Worm (Caenorhabditis elegans) whole organism, L2 larva: ENCODE results near the gene K01B6.4.

Experiments
- C34F6.9 ChIP-seq: fragments of 150-350 bp; optimal IDR thresholded peaks from 2 replicates; lab custom pipeline; 2014; ENCODE audit warnings: missing biosample characterization, missing genetic modification characterization
- F13H6.1 ChIP-seq: sonication (generic microtip); optimal IDR thresholded peaks from 2 replicates; lab custom pipeline; 2016; ENCODE audit warnings: missing genetic modification characterization, missing compliant biosample characterization
- Y55F3AM.14 ChIP-seq: fragments of 200-800 bp; sonication (Bioruptor generic); optimal IDR thresholded peaks from 2 replicates; lab custom pipeline; 2018; ENCODE audit warnings: mild to moderate bottlenecking, missing genetic modification characterization, missing compliant biosample characterization
- ZK546.5 ChIP-seq: sonication (generic microtip); optimal IDR thresholded peaks from 2 replicates; lab custom pipeline; 2017; ENCODE audit warnings: missing biosample characterization, missing genetic modification characterization
- ama-1 ChIP-seq: fragments of 150-350 bp; optimal IDR thresholded peaks from 2 replicates; lab custom pipeline; 2018; ENCODE audit warnings: inconsistent platforms
- blmp-1 ChIP-seq: sonication (generic microtip); optimal IDR thresholded peaks from 2 replicates; lab custom pipeline; 2017; ENCODE audit warnings: missing genetic modification characterization, mild to moderate bottlenecking, missing compliant biosample characterization, antibody characterized with exemption, moderate library complexity; ENCODE audit not compliant: insufficient read depth
- ceh-16 ChIP-seq: fragments of 150-350 bp; optimal IDR thresholded peaks from 2 replicates; lab custom pipeline; 2014; ENCODE audit warnings: missing biosample characterization, missing genetic modification characterization
- ceh-82 ChIP-seq: fragments of 150-350 bp; optimal IDR thresholded peaks from 2 replicates; lab custom pipeline; 2014; ENCODE audit warnings: missing biosample characterization, missing genetic modification characterization
- crh-2 ChIP-seq: sonication (generic microtip); optimal IDR thresholded peaks from 2 replicates; lab custom pipeline; 2017; ENCODE audit warnings: missing biosample characterization, missing genetic modification characterization
- dmd-4 ChIP-seq: sonication (generic microtip); optimal IDR thresholded peaks from 2 replicates; lab custom pipeline; 2017; ENCODE audit warnings: missing biosample characterization, missing genetic modification characterization
- egl-27 ChIP-seq: sonication (generic microtip); optimal IDR thresholded peaks from 3 replicates; lab custom pipeline; 2017; ENCODE audit warnings: missing biosample characterization, missing genetic modification reagents, missing genetic modification characterization
- elt-1 ChIP-seq: fragments of 150-350 bp; optimal IDR thresholded peaks from 2 replicates; lab custom pipeline; 2014; ENCODE audit warnings: missing biosample characterization, missing genetic modification characterization
- fos-1 ChIP-seq: fragments of 150-350 bp; optimal IDR thresholded peaks from 2 replicates; lab custom pipeline; 2014; ENCODE audit warnings: missing biosample characterization, missing genetic modification characterization
- gmeb-1 ChIP-seq: fragments of 150-350 bp; optimal IDR thresholded peaks from 2 replicates; lab custom pipeline; 2014; ENCODE audit warnings: missing biosample characterization, missing genetic modification characterization
- lin-11 ChIP-seq: fragments of 150-350 bp; sonication (generic microtip); optimal IDR thresholded peaks from 2 replicates; lab custom pipeline; 2014; ENCODE audit warnings: missing biosample characterization, missing genetic modification characterization, inconsistent platforms, mixed read lengths
- lin-13 ChIP-seq: fragments of 150-350 bp; optimal IDR thresholded peaks from 2 replicates; lab custom pipeline; 2014; ENCODE audit warnings: missing biosample characterization, missing genetic modification reagents, missing genetic modification characterization
- lin-39 ChIP-seq: fragments of 150-350 bp; optimal IDR thresholded peaks from 2 replicates; lab custom pipeline; 2014; ENCODE audit warnings: missing biosample characterization, missing genetic modification reagents, missing genetic modification characterization
- lsy-2 ChIP-seq, 2 experiments: fragments of 150-350 bp in 1 of 2; sonication (generic microtip) in 1 of 2; optimal IDR thresholded peaks; 2 replicates each; lab custom pipeline; 2014 to 2017; ENCODE audit warnings: missing biosample characterization in 2 of 2, missing genetic modification characterization in 2 of 2
- mab-5 ChIP-seq: fragments of 150-350 bp; optimal IDR thresholded peaks from 2 replicates; lab custom pipeline; 2014; ENCODE audit warnings: missing biosample characterization, missing genetic modification characterization
- mbf-1 ChIP-seq: sonication (generic microtip); optimal IDR thresholded peaks from 2 replicates; lab custom pipeline; 2017; ENCODE audit warnings: missing biosample characterization, missing genetic modification characterization
- mdl-1 ChIP-seq, 2 experiments: fragments of 150-350 bp in 1 of 2; sonication (generic microtip) in 1 of 2; optimal IDR thresholded peaks; 2 replicates each; lab custom pipeline; 2017; ENCODE audit warnings: missing biosample characterization in 2 of 2, missing genetic modification characterization in 2 of 2
- nhr-11 ChIP-seq: fragments of 150-350 bp; optimal IDR thresholded peaks from 2 replicates; lab custom pipeline; 2014; ENCODE audit warnings: missing biosample characterization, missing genetic modification characterization
- nhr-12 ChIP-seq: fragments of 150-350 bp; optimal IDR thresholded peaks from 2 replicates; lab custom pipeline; 2014; ENCODE audit warnings: missing biosample characterization, missing genetic modification characterization
- nhr-21 ChIP-seq: fragments of 150-350 bp; optimal IDR thresholded peaks from 2 replicates; lab custom pipeline; 2014; ENCODE audit warnings: missing biosample characterization, missing genetic modification characterization
- nhr-23 ChIP-seq: fragments of 150-350 bp; optimal IDR thresholded peaks from 2 replicates; lab custom pipeline; 2014; ENCODE audit warnings: missing biosample characterization, missing genetic modification reagents, missing genetic modification characterization
- nhr-237 ChIP-seq: fragments of 150-350 bp; optimal IDR thresholded peaks from 2 replicates; lab custom pipeline; 2014; ENCODE audit warnings: missing biosample characterization, missing genetic modification characterization
- nhr-25 ChIP-seq: fragments of 150-350 bp; sonication (generic microtip); optimal IDR thresholded peaks from 3 replicates; lab custom pipeline; 2014; ENCODE audit warnings: missing biosample characterization, missing genetic modification characterization
- nhr-6 ChIP-seq: fragments of 150-350 bp; optimal IDR thresholded peaks from 2 replicates; lab custom pipeline; 2014; ENCODE audit warnings: missing biosample characterization, missing genetic modification characterization
- peb-1 ChIP-seq: fragments of 150-350 bp; optimal IDR thresholded peaks from 2 replicates; lab custom pipeline; 2014; ENCODE audit warnings: missing biosample characterization, missing genetic modification characterization
- sem-4 ChIP-seq: fragments of 150-350 bp; optimal IDR thresholded peaks from 2 replicates; lab custom pipeline; 2014; ENCODE audit warnings: missing biosample characterization, missing genetic modification reagents, missing genetic modification characterization
- sma-3 ChIP-seq: sonication (generic microtip); optimal IDR thresholded peaks from 2 replicates; lab custom pipeline; 2016; ENCODE audit warnings: missing genetic modification reagents, missing genetic modification characterization, missing compliant biosample characterization
- sma-9 ChIP-seq, 2 experiments: fragments of 150-350 bp in 1 of 2; sonication (generic microtip) in 1 of 2; optimal IDR thresholded peaks; 2 replicates each; lab custom pipeline; 2014 to 2016; ENCODE audit warnings: missing genetic modification characterization in 2 of 2, mild to moderate bottlenecking in 1 of 2, missing biosample characterization in 1 of 2, missing compliant biosample characterization in 1 of 2, missing genetic modification reagents in 1 of 2, moderate library complexity in 1 of 2
- snpc-4 ChIP-seq: fragments of 150-350 bp; optimal IDR thresholded peaks from 2 replicates; lab custom pipeline; 2014; ENCODE audit warnings: missing biosample characterization, missing genetic modification characterization
- unc-39 ChIP-seq: fragments of 150-350 bp; optimal IDR thresholded peaks from 2 replicates; lab custom pipeline; 2014; ENCODE audit warnings: missing biosample characterization, missing genetic modification characterization
- unc-55 ChIP-seq: fragments of 150-350 bp; sonication (generic microtip); optimal IDR thresholded peaks from 3 replicates; lab custom pipeline; 2014; ENCODE audit warnings: missing biosample characterization, missing genetic modification reagents, missing genetic modification characterization
- unc-62 ChIP-seq: fragments of 150-350 bp; optimal IDR thresholded peaks from 2 replicates; lab custom pipeline; 2014; ENCODE audit warnings: missing biosample characterization, missing genetic modification reagents, missing genetic modification characterization
- zag-1 ChIP-seq: fragments of 150-350 bp; optimal IDR thresholded peaks from 2 replicates; lab custom pipeline; 2014; ENCODE audit warnings: missing biosample characterization, missing genetic modification characterization
- ztf-11 ChIP-seq: sonication (generic microtip); optimal IDR thresholded peaks from 2 replicates; lab custom pipeline; 2017; ENCODE audit warnings: missing biosample characterization, missing genetic modification characterization
- ztf-4 ChIP-seq: fragments of 150-350 bp; optimal IDR thresholded peaks from 2 replicates; lab custom pipeline; 2014; ENCODE audit warnings: missing biosample characterization, missing genetic modification characterization

The K01B6.4 gene

ce11 chrIII:9326528-9326927 is 29.3 kb upstream of the K01B6.4 start:
- TF ChIP-seq sma-3 (GFP tag; lab: Kevin White, UChicago) (peak; percentile 34), nhr-6 (tag; lab: Kevin White, UChicago) (no peak), nhr-11 (tag; lab: Kevin White, UChicago) (no peak), mdl-1 (tag; optimal IDR thresholded peaks at IDR 0.05; lab: Kevin White, UChicago) (no peak), lsy-2 (tag; optimal IDR thresholded peaks at IDR 0.05; lab: Kevin White, UChicago) (no peak), nhr-21 (no peak), sma-9 (GFP tag; optimal IDR thresholded peaks at IDR 0.05; lab: Kevin White, UChicago) (peak; percentile 72), sma-9 (tag; optimal IDR thresholded peaks at IDR 0.05; lab: Kevin White, UChicago) (no peak), F13H6.1 (tag; lab: Kevin White, UChicago) (peak; percentile 12), elt-1 (tag; lab: Kevin White, UChicago) (no peak), ZK546.5 (tag; lab: Kevin White, UChicago) (no peak), gmeb-1 (tag; lab: Kevin White, UChicago) (peak; percentile 44), peb-1 (tag; lab: Kevin White, UChicago) (no peak), egl-27 (tag; lab: Kevin White, UChicago) (no peak), nhr-25 (tag; lab: Kevin White, UChicago) (no peak), unc-62 (GFP tag; lab: Kevin White, UChicago) (no peak), crh-2 (tag; lab: Kevin White, UChicago) (peak; percentile 87), ztf-4 (tag; lab: Kevin White, UChicago) (no peak), sem-4 (no peak), unc-39 (tag; lab: Kevin White, UChicago) (no peak), ceh-82 (tag; lab: Kevin White, UChicago) (no peak), ceh-16 (tag; lab: Kevin White, UChicago) (no peak), blmp-1 (tag; lab: Kevin White, UChicago) (no peak), unc-55 (GFP tag; lab: Kevin White, UChicago) (no peak), fos-1 (peak; percentile 93), ama-1 (lab: Kevin White, UChicago) (no peak)
- TF ChIP-seq, all 48 proteins: peak for 6

DNA sequence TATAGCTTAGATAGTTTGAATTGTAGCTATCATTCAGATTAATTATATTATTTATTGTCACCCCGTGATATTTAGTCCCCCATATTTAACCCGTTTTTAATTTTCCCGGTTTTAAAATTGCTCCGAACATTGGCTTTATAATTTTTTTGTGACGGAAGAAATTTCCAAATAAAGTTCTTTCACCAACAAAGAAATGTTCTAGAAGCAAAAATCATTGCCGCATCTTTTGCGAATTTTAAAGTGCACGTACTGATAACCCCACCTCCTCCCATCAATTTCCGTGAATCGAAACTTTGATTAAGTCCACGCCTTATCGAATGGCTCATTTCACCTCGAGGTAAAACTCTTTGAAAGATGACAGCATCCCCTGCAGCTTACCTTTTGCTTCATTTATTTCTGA is 27.5 kb upstream of the K01B6.4 start, which contains the start of gene C40H1.7:
C40H1.7 (plus strand) TSS at position 301 of the 400 bp plus-strand sequence.
- TF ChIP-seq egl-27 (tag; lab: Kevin White, UChicago), result no peak
- TF ChIP-seq nhr-12 (tag; lab: Kevin White, UChicago), result no peak
- TF ChIP-seq nhr-237 (tag; lab: Kevin White, UChicago), result no peak
- no peak for TF ChIP-seq crh-2 (tag; lab: Kevin White, UChicago)
- TF ChIP-seq dmd-4, result no peak
- no peak for TF ChIP-seq mab-5 (tag; lab: Kevin White, UChicago)
- TF ChIP-seq nhr-23 (tag; lab: Kevin White, UChicago), result no peak
- TF ChIP-seq lin-39 (tag; lab: Kevin White, UChicago), result no peak
- TF ChIP-seq C34F6.9, result no peak
- TF ChIP-seq nhr-21, result no peak
- TF ChIP-seq ceh-82 (tag; lab: Kevin White, UChicago), result no peak
- no peak for TF ChIP-seq ztf-11
- no peak for TF ChIP-seq nhr-11 (tag; lab: Kevin White, UChicago)
- no peak for TF ChIP-seq blmp-1 (tag; lab: Kevin White, UChicago)

DNA sequence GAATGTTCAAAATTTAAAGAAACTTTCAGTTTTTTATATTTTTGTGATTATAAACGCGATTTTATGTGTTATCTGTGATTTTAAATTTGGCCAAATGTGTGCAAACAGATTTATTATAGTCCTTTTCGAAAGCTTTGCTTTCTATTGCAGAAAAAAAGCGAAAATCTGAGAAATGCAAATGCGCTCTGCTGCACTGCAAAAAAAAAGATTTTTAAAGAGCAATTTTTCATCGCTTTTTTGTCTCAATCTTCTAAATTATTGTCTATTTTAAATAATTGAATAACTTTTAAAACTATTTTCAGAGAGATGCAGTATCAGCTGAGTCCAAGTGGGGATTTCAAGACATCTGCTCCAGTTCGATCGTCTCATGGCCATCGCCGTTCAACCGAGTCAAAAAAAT is 24.8 kb upstream of the K01B6.4 start, which contains the start of gene cpb-1:
cpb-1 (plus strand) TSS at position 301 of the 400 bp plus-strand sequence.
- TF ChIP-seq snpc-4 (tag; lab: Kevin White, UChicago) (no peak), nhr-12 (tag; lab: Kevin White, UChicago) (no peak), nhr-6 (tag; lab: Kevin White, UChicago) (no peak), sma-9 (GFP tag; optimal IDR thresholded peaks at IDR 0.05; lab: Kevin White, UChicago) (no peak), sma-9 (tag; optimal IDR thresholded peaks at IDR 0.05; lab: Kevin White, UChicago) (no peak), Y55F3AM.14 (no peak), mbf-1 (tag; lab: Kevin White, UChicago) (no peak)

DNA sequence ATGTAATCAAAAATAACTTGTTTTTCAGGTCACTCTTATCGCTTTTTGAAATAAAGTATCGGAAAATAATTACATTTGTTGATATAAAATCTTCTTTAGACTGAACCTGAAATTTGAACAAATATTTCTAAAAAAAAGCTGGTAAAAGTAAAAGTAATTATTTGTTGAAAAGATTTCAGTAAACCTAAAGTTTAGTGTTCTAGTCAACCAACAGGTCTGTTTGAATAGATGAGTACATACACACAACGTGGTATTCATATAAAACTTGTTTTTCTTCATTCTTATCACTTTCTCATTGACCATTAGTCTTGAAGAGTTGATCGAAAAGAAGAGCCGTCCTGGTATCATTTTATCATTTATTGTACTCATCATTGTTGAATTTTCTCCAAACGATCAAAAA is 22.4 kb upstream of the K01B6.4 start, which contains the start of gene C40H1.9:
C40H1.9 (plus strand) TSS at position 301 of the 400 bp plus-strand sequence.
- TF ChIP-seq fos-1 (no peak), lin-13 (no peak), zag-1 (tag; lab: Kevin White, UChicago) (no peak), nhr-25 (tag; lab: Kevin White, UChicago) (no peak), lin-11 (tag; lab: Kevin White, UChicago) (no peak), nhr-23 (tag; lab: Kevin White, UChicago) (no peak), snpc-4 (tag; lab: Kevin White, UChicago) (no peak), ZK546.5 (tag; lab: Kevin White, UChicago) (no peak), egl-27 (tag; lab: Kevin White, UChicago) (no peak)
